Worm (Caenorhabditis elegans): ENCODE results near the gene R12B2.6.

Gene R12B2.6

DNA sequence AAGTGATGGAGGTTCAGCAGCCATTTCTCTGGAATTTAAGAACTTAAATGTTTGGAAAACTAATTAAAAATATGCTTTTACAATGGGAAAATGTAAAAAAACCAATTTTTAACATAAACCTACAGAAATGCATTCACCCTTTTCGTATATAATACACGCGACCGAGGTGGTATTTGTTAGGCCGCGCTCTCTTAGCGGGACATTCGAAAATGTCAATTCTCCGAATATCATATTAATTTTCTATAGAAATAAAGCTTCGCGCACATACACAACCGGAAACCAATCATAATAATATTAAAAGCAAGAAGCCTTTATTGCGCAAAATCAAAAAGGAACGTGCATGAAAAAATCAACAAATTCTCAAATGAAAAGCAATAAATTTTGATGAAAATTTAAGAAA is 19.3 kb upstream of the R12B2.6 start, which contains the start of gene ddx-23 (continued):
- no peak for TF ChIP-seq nhr-28 (tag; optimal IDR thresholded peaks at IDR 0.05)
- peak; percentile 65 for TF ChIP-seq zfp-3 (GFP tag; conservative IDR thresholded peaks at IDR 0.05)
- no peak for TF ChIP-seq lin-1 (GFP tag; IDR thresholded peaks at IDR 0.05)
- no peak for TF ChIP-seq pqm-1 (tag; optimal IDR thresholded peaks at IDR 0.05)
- TF ChIP-seq dve-1 (tag; optimal IDR thresholded peaks at IDR 0.05; ENCODE audit: insufficient read depth) = peak; percentile 32
- no peak; a peak in 1 of 4 replicates for TF ChIP-seq madf-5 (GFP tag; IDR thresholded peaks at IDR 0.05)
- TF ChIP-seq mxl-2 (GFP tag; conservative IDR thresholded peaks at IDR 0.05) = no peak
- TF ChIP-seq daf-19 (GFP tag; conservative IDR thresholded peaks at IDR 0.05) = 0 out of 2 replicates have a peak, but pooled peaks have one; percentile 13
- TF ChIP-seq egl-27 (tag; optimal IDR thresholded peaks at IDR 0.05) = no peak

ce11 chrIII:5846412-5846811 is 12.5 kb upstream of the R12B2.6 start:
- peak; percentile 63 for TF ChIP-seq fkh-10 (GFP tag; optimal IDR thresholded peaks at IDR 0.05)
- TF ChIP-seq Y48G9A.11 (GFP tag; IDR thresholded peaks at IDR 0.05) = no peak
- TF ChIP-seq cey-2 (tag; optimal IDR thresholded peaks at IDR 0.05; ENCODE audit: borderline replicate concordance, insufficient read depth) = no peak
- TF ChIP-seq vab-7 (GFP tag; IDR thresholded peaks at IDR 0.05) = no peak
- TF ChIP-seq lsy-2 (tag; optimal IDR thresholded peaks at IDR 0.05) = peak in 1 of 2 experiments; percentile 21
- TF ChIP-seq aha-1 (tag) = peak; percentile 7
- no peak for TF ChIP-seq ztf-11 (tag; optimal IDR thresholded peaks at IDR 0.05)
- TF ChIP-seq mdl-1 (tag; optimal IDR thresholded peaks at IDR 0.05) = peak in 1 of 2 experiments; percentile 20
- TF ChIP-seq hlh-30 (tag; optimal IDR thresholded peaks at IDR 0.05; ENCODE audit: insufficient read depth) = peak; percentile 4
- TF ChIP-seq zip-11 (GFP tag; IDR thresholded peaks at IDR 0.05) = no peak
- no peak for TF ChIP-seq jun-1 (tag; optimal IDR thresholded peaks at IDR 0.05)
- TF ChIP-seq ceh-44 (GFP tag; IDR thresholded peaks at IDR 0.05) = no peak
- no peak for TF ChIP-seq unc-39 (tag; optimal IDR thresholded peaks at IDR 0.05)
- no peak for TF ChIP-seq hif-1 (tag; optimal IDR thresholded peaks at IDR 0.05)
- TF ChIP-seq ces-1 (GFP tag; optimal IDR thresholded peaks at IDR 0.05) = no peak
- TF ChIP-seq set-16 (GFP tag; IDR thresholded peaks at IDR 0.05) = peak; percentile 10; the same call in 1 of the 2 replicates

DNA sequence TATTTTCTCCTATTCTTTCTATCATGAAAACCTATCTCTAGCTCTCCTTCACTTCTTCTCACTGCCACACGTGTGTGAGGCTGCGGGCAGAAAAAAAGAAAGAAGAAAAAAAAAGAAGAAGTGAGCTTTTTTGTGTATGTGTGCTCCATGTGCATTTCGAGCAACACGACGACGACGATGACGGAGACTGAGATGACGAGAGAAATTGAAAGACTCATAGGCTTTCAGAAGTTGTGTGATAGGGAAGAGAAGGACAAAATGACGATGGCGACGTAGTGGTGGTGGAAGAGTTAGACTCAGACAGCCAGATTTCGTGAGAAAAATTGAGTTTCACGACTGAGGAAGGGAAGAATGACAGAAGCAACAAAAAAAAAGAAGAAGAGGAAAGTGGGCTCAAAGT is 11.5 kb upstream of the R12B2.6 start:
- no peak for TF ChIP-seq nhr-76 (tag; optimal IDR thresholded peaks at IDR 0.05)
- TF ChIP-seq ces-1 (GFP tag; optimal IDR thresholded peaks at IDR 0.05) = peak; percentile 39
- TF ChIP-seq ztf-11 (tag; optimal IDR thresholded peaks at IDR 0.05) = no peak
- no peak for TF ChIP-seq nhr-42 (GFP tag; IDR thresholded peaks at IDR 0.05)
- TF ChIP-seq mep-1 (tag; optimal IDR thresholded peaks at IDR 0.05) = peak; percentile 70
- peak; percentile 60 to 93 for TF ChIP-seq mdl-1 (tag; optimal IDR thresholded peaks at IDR 0.05)
- TF ChIP-seq mes-2 (tag; optimal IDR thresholded peaks at IDR 0.05; ENCODE audit: poor library complexity, severe bottlenecking) = peak; percentile 30
- TF ChIP-seq unc-130 (GFP tag; optimal IDR thresholded peaks at IDR 0.05) = no peak
- TF ChIP-seq T26A8.4 (GFP tag; IDR thresholded peaks at IDR 0.05) = no peak
- no peak for TF ChIP-seq attf-4 (tag; optimal IDR thresholded peaks at IDR 0.05)
- TF ChIP-seq fos-1 (tag; optimal IDR thresholded peaks at IDR 0.05) = no peak
- no peak for TF ChIP-seq lir-3 (tag; optimal IDR thresholded peaks at IDR 0.05)
- no peak for TF ChIP-seq arid-1 (GFP tag; conservative IDR thresholded peaks at IDR 0.05)
- TF ChIP-seq ceh-28 (tag; optimal IDR thresholded peaks at IDR 0.05) = no peak
- TF ChIP-seq snpc-4 (tag; optimal IDR thresholded peaks at IDR 0.05) = no peak
- no peak for TF ChIP-seq tag-97 (GFP tag; IDR thresholded peaks at IDR 0.05)
- TF ChIP-seq pqm-1 (tag; optimal IDR thresholded peaks at IDR 0.05) = no peak
- TF ChIP-seq daf-19 (GFP tag; conservative IDR thresholded peaks at IDR 0.05) = no peak
- TF ChIP-seq madf-9 (GFP tag; conservative IDR thresholded peaks at IDR 0.05) = no peak
- no peak for TF ChIP-seq lim-7 (GFP tag; IDR thresholded peaks at IDR 0.05)
- no peak for TF ChIP-seq F49E8.2 (tag; optimal IDR thresholded peaks at IDR 0.05; ENCODE audit: borderline replicate concordance)
- no peak for TF ChIP-seq nhr-10 (tag; optimal IDR thresholded peaks at IDR 0.05)
- no peak for TF ChIP-seq lin-15B (tag; optimal IDR thresholded peaks at IDR 0.05)
- no peak for TF ChIP-seq daf-12 (tag; optimal IDR thresholded peaks at IDR 0.05)
- TF ChIP-seq daf-8 (GFP tag; IDR thresholded peaks at IDR 0.05) = no peak
- TF ChIP-seq nhr-11 (tag; optimal IDR thresholded peaks at IDR 0.05) = peak; percentile 5
- no peak for TF ChIP-seq duxl-1 (tag; optimal IDR thresholded peaks at IDR 0.05; ENCODE audit: poor library complexity)
- no peak for TF ChIP-seq spr-3 (GFP tag; optimal IDR thresholded peaks at IDR 0.05)
- peak; percentile 65 for TF ChIP-seq fkh-10 (GFP tag; optimal IDR thresholded peaks at IDR 0.05)
- no peak for TF ChIP-seq ceh-82 (tag; optimal IDR thresholded peaks at IDR 0.05)
